Fruit fly (Drosophila melanogaster) whole organism, embryonic: Measurements from ENCODE around the gene CG34347.

Source experiments
- CG15601 ChIP-seq: fragments of 200-800 bp; sonication (Bioruptor generic); optimal IDR thresholded peaks from 3 replicates; lab custom pipeline; 2019; ENCODE audit warnings: missing biosample characterization, mild to moderate bottlenecking, missing genetic modification characterization, moderate library complexity
- CTCF ChIP-seq: fragments of 200-800 bp; sonication (Bioruptor generic); optimal IDR thresholded peaks from 2 replicates; lab custom pipeline; 2017; ENCODE audit warnings: missing biosample characterization, mild to moderate bottlenecking, missing genetic modification characterization, moderate library complexity
- Dp ChIP-seq: fragments of 200-800 bp; sonication (Bioruptor generic); optimal IDR thresholded peaks from 2 replicates; lab custom pipeline; 2018; ENCODE audit warnings: missing biosample characterization, mild to moderate bottlenecking, missing genetic modification characterization, moderate library complexity
- hkb ChIP-seq, 2 experiments: fragments of 200-800 bp in 1 of 2; fragments of >200 bp in 1 of 2; sonication (Bioruptor generic) in 1 of 2; IDR thresholded peaks in 1 of 2; optimal IDR thresholded peaks in 1 of 2; 2 replicates each; pipeline versions ENCODE4 v1.3.6 to Lab custom; 2017 to 2022; ENCODE audit warnings: missing biosample characterization in 1 of 2, missing genetic modification characterization in 1 of 2

DNA sequence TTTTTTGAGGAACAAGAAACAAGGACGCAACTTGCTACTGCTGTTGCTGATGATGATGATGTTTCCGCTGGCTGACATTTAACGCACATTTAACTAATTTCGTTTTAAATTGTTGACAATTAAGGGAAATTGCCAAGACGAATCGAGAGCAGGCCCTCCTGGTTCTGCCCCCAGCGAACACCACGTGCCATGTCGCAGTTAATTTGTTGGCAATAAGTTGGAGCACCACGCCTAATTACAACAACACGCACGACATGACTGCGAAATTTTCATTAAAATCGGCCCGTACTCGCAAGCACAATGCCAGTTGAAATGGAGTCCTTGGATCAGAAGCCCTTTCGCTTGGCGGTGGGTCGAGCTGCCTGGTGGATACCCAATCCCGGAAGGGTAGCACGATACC, 45.5 kb upstream of the CG34347 start, which contains the start of gene ppk24:
- TF ChIP-seq Dp (GFP tag; lab: Kevin White, UChicago) (no peak), hkb (optimal IDR thresholded peaks at IDR 0.05; lab: Kevin White, UChicago) (no peak), hkb (GFP tag; IDR thresholded peaks at IDR 0.05; lab: Robert Waterston, UW) (no peak), CTCF (GFP tag; lab: Kevin White, UChicago) (no peak), CG15601 (tag; lab: Kevin White, UChicago) (no peak)
